Worm (Caenorhabditis elegans): ENCODE results near the gene srh-134.
"Not testable (repeated sequence)": the region's sequence is repeated elsewhere in the genome, so short reads cannot be mapped to it uniquely, and the experiment has no call there.

DNA sequence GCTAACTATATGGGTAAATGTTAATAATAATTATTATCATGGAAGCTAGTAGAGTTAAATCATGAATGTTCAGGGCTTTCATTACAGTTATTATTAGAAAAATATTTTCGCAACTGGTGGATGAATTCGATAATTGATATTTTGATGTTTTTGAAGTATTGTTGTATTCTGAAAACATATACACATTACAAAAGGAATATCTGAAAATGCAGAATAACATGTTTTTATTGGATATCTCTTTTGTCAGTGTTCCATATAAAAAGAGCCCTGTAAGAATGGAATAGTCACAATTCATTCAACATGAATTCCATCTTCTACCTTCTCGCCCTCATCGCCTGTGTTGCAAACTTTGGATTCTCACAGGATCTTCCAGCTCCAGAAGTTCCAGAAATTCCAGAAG is 10.2 kb downstream of the srh-134 start, which contains the start of gene Y59A8B.19:
- TF ChIP-seq tab-1 (GFP tag; IDR thresholded peaks at IDR 0.05); ztf-29 (GFP tag; IDR thresholded peaks at IDR 0.05); cog-1 (tag; optimal IDR thresholded peaks at IDR 0.05); T22C8.4 (GFP tag; IDR thresholded peaks at IDR 0.05); ref-1 (GFP tag; conservative IDR thresholded peaks at IDR 0.05); flt-1 (GFP tag; IDR thresholded peaks at IDR 0.05); ztf-23 (GFP tag; IDR thresholded peaks at IDR 0.05): not testable (repeated sequence)
